Worm (Caenorhabditis elegans): ENCODE results near the gene T24H10.4.

T24H10.4 gene

ce11 chrII:9160197-9160806, 51.0 kb downstream of the T24H10.4 start:
- no peak for TF ChIP-seq ceh-30 (tag; optimal IDR thresholded peaks at IDR 0.05)
- TF ChIP-seq pax-1 (tag; optimal IDR thresholded peaks at IDR 0.05), result no peak
- no peak for TF ChIP-seq ceh-2 (tag; optimal IDR thresholded peaks at IDR 0.05)
- TF ChIP-seq lin-11 (tag; optimal IDR thresholded peaks at IDR 0.05), result no peak
- no peak for TF ChIP-seq odd-2 (tag; optimal IDR thresholded peaks at IDR 0.05)
- no peak for TF ChIP-seq gmeb-2 (tag; optimal IDR thresholded peaks at IDR 0.05)
- no peak for TF ChIP-seq unc-55 (GFP tag; optimal IDR thresholded peaks at IDR 0.05)
- TF ChIP-seq ceh-19 (GFP tag; optimal IDR thresholded peaks at IDR 0.05), result no peak
- TF ChIP-seq nhr-232 (tag; optimal IDR thresholded peaks at IDR 0.05), result no peak
- TF ChIP-seq elt-2 (tag; optimal IDR thresholded peaks at IDR 0.05), result no peak
- TF ChIP-seq hlh-8 (tag; optimal IDR thresholded peaks at IDR 0.05), result no peak
- no peak for TF ChIP-seq fax-1 (tag; optimal IDR thresholded peaks at IDR 0.05)
- TF ChIP-seq hlh-30 (tag; optimal IDR thresholded peaks at IDR 0.05; ENCODE audit: insufficient read depth), result no peak
- no peak for TF ChIP-seq madf-2 (tag; optimal IDR thresholded peaks at IDR 0.05)
- no peak for TF ChIP-seq unc-42 (tag; optimal IDR thresholded peaks at IDR 0.05)
